Fruit fly (Drosophila melanogaster): ENCODE results near the gene CG33679.

CG33679 gene

dm6 chr2L:15057225-15058117 lies 632 bp upstream of the CG33679 start, which contains the start of gene ck:
Gene ck, minus strand, starts transcription at chr2L:15057862.
- TF ChIP-seq CG13204 (GFP tag; optimal IDR thresholded peaks at IDR 0.05), result no peak
- TF ChIP-seq CG8301 (tag; optimal IDR thresholded peaks at IDR 0.05), result no peak
- peak; percentile 93 for TF ChIP-seq EcR (GFP tag; optimal IDR thresholded peaks at IDR 0.05)
- TF ChIP-seq CG14655 (GFP tag; optimal IDR thresholded peaks at IDR 0.05), result no peak
- TF ChIP-seq Ets98B (GFP tag; IDR thresholded peaks at IDR 0.05), result peak; percentile 14; the same call in 1 of the 2 replicates
- TF ChIP-seq Pif1B (GFP tag; optimal IDR thresholded peaks at IDR 0.05), result no peak
- TF ChIP-seq Snoo (tag; optimal IDR thresholded peaks at IDR 0.05), result no peak
- TF ChIP-seq D1 (tag; optimal IDR thresholded peaks at IDR 0.05), result no peak
- TF ChIP-seq CG12605 (GFP tag; IDR thresholded peaks at IDR 0.05), result no peak; the same call in 1 of the 2 replicates
- no peak for TF ChIP-seq CG10348 (GFP tag; IDR thresholded peaks at IDR 0.05)
- TF ChIP-seq CG32121 (GFP tag; IDR thresholded peaks at IDR 0.05), result no peak

DNA sequence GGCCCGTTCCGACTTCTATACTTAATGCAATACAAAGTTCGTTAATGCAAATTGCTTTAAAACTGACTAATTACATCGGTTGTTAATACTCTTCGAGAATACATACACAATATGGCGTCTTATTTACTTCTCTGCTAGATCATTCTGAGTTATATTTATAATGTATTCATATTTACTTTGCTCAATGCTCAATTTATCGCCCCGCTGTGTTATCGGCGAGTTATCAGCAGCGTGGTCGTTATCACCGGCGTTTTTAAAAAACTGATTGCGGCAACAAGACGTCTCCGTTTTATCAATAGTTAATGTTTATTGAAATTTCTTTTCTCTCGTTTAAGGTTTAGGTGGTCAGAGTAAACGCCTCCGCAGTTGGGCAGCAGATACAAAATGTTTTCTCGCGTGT lies 897 bp downstream of the CG33679 start:
- TF ChIP-seq EcR (GFP tag; optimal IDR thresholded peaks at IDR 0.05), result no peak
- TF ChIP-seq CG4496 (GFP tag; IDR thresholded peaks at IDR 0.05), result no peak

DNA sequence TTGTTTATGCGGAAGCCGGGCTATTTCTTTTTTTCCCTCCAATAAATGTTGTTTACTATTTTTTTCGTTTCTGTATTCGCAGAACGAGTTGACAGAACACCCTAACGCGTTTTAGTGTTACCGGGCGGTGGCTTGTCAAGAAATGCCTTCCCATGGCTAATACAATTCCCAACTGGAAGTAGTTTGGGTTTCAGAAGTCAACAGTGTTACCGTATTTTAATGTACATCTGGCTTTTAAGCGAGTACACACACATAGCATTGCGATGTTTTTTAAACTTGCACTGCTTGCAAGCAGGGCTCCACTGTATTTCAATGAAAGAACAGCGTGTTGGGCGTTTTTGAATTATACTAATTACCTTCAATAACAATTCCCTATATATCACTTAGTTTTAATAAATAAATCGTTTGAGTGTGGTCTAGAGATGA lies 2.5 kb downstream of the CG33679 start, which contains the start of gene TfIIS:
TSS of gene TfIIS (minus strand) at position 178 of the 426 bp plus-strand sequence.
- TF ChIP-seq CG32121 (GFP tag; IDR thresholded peaks at IDR 0.05) (no peak), CG9948 (tag; optimal IDR thresholded peaks at IDR 0.05) (no peak), CG13204 (GFP tag; optimal IDR thresholded peaks at IDR 0.05) (no peak)

dm6 chr2L:15061368-15061767 lies 3.3 kb downstream of the CG33679 start, which contains the start of the genes solo and vas:
Gene solo, plus strand, starts transcription at chr2L:15061656.
Gene vas, plus strand, starts transcription at chr2L:15061656.
- TF ChIP-seq CG12605 (GFP tag; IDR thresholded peaks at IDR 0.05) (no peak), CG10348 (GFP tag; IDR thresholded peaks at IDR 0.05) (no peak), Ets98B (GFP tag; IDR thresholded peaks at IDR 0.05) (no peak), EcR (GFP tag; optimal IDR thresholded peaks at IDR 0.05) (no peak), CG4496 (GFP tag; IDR thresholded peaks at IDR 0.05) (no peak; the same call in 2 of the 3 replicates), CG14655 (GFP tag; optimal IDR thresholded peaks at IDR 0.05) (no peak), CG17806 (tag; optimal IDR thresholded peaks at IDR 0.05) (peak; percentile 19), CG15710 (tag; optimal IDR thresholded peaks at IDR 0.05) (peak; percentile 35), CG13204 (GFP tag; optimal IDR thresholded peaks at IDR 0.05) (no peak), rn (GFP tag; IDR thresholded peaks at IDR 0.05) (no peak), Snoo (tag; optimal IDR thresholded peaks at IDR 0.05) (no peak), Pif1A (GFP tag; optimal IDR thresholded peaks at IDR 0.05) (no peak), fd96Ca (GFP tag; IDR thresholded peaks at IDR 0.05) (no peak), D1 (tag; optimal IDR thresholded peaks at IDR 0.05) (no peak), CG34367 (tag; optimal IDR thresholded peaks at IDR 0.05) (no peak), gl (tag; optimal IDR thresholded peaks at IDR 0.05) (no peak), CG9948 (tag; optimal IDR thresholded peaks at IDR 0.05) (no peak), CG32121 (GFP tag; IDR thresholded peaks at IDR 0.05) (0 out of 2 replicates have a peak, but pooled peaks have one; percentile 35), CG8159 (tag; optimal IDR thresholded peaks at IDR 0.05) (no peak), CG8301 (tag; optimal IDR thresholded peaks at IDR 0.05) (peak; percentile 14), Pif1B (GFP tag; optimal IDR thresholded peaks at IDR 0.05) (no peak)

DNA sequence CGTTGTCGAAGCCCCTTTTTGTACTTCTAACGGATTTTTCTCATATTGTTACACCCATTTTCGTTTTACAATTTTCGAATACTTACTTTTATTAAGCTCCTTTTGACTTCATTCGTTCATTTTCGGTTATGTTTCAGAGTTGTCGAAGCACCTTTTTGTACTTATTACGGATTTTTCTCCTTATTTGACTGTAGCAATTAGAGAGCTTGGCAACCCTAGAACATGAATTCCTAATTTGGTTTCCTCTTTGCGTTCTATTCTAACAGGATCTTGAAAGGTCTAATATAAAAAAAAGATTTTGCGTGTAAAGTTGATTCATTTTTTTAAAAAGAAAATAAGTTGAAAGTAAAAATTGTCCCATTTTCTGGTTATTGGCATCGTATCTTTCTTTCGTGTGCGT lies 4.0 kb downstream of the CG33679 start:
- TF ChIP-seq EcR (GFP tag; optimal IDR thresholded peaks at IDR 0.05), result no peak
- no peak for TF ChIP-seq CG13204 (GFP tag; optimal IDR thresholded peaks at IDR 0.05)
- TF ChIP-seq Pif1B (GFP tag; optimal IDR thresholded peaks at IDR 0.05), result no peak
- TF ChIP-seq CG12605 (GFP tag; IDR thresholded peaks at IDR 0.05), result no peak

DNA sequence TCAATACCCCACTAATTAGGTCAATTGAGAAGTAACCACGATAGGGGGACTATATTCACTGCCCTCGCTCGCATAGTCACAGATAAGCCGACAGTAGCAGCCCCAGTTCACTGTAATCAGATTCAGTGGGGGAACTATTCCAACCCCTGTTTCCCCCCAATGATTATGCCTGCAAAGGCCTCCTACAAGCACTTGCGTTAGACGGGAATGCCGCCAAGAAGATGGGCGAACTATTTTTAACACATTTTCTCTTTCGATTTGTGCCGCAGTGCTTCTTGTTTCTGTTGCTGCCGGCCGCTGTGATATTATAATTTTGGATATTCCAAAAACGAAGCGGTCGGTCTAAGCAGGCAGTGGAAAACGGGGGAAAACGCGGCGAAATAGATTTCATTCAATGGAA lies 7.6 kb downstream of the CG33679 start:
- no peak for TF ChIP-seq CG17806 (tag; optimal IDR thresholded peaks at IDR 0.05)
- no peak for TF ChIP-seq rn (GFP tag; IDR thresholded peaks at IDR 0.05)
- no peak for TF ChIP-seq CG10348 (GFP tag; IDR thresholded peaks at IDR 0.05)
- no peak for TF ChIP-seq EcR (GFP tag; optimal IDR thresholded peaks at IDR 0.05)
- TF ChIP-seq CG12605 (GFP tag; IDR thresholded peaks at IDR 0.05), result no peak
- no peak for TF ChIP-seq CG14655 (GFP tag; optimal IDR thresholded peaks at IDR 0.05)
- no peak for TF ChIP-seq CG34367 (tag; optimal IDR thresholded peaks at IDR 0.05)
- no peak for TF ChIP-seq CG4496 (GFP tag; IDR thresholded peaks at IDR 0.05)
- TF ChIP-seq CG32121 (GFP tag; IDR thresholded peaks at IDR 0.05), result no peak

DNA sequence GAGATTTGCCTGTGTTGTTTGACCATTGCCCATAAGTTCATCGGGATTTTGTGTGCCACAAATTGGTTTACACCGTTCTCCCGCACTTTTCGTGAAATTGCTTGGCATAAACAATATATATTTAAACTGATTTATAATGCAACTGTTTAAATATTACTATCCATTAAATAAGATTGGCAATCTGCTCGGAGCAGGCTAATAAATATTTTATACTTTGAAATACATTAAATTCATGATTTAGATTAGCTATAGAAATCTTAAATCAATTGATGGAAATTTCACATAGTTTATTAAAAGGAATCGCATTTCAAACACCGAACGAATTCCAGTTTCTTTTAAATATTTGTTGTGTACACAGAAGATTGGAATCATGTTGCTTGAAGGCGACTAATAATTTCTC lies 8.0 kb downstream of the CG33679 start:
- TF ChIP-seq CG15710 (tag; optimal IDR thresholded peaks at IDR 0.05), result no peak
- no peak for TF ChIP-seq rn (GFP tag; IDR thresholded peaks at IDR 0.05)
- TF ChIP-seq EcR (GFP tag; optimal IDR thresholded peaks at IDR 0.05), result no peak
- TF ChIP-seq CG34367 (tag; optimal IDR thresholded peaks at IDR 0.05), result no peak
- no peak for TF ChIP-seq CG8159 (tag; optimal IDR thresholded peaks at IDR 0.05)
